Worm (Caenorhabditis elegans) whole organism, early embryonic: ENCODE data around the gene M05D6.1.

Experiments
- ama-1 ChIP-seq: fragments of 150-350 bp; optimal IDR thresholded peaks from 2 replicates; lab custom pipeline; 2014
- ceh-36 ChIP-seq: sonication (generic microtip); optimal IDR thresholded peaks from 2 replicates; lab custom pipeline; 2016; ENCODE audit warnings: missing genetic modification characterization, inconsistent platforms, missing compliant biosample characterization

- no peak for TF ChIP-seq ama-1
- TF ChIP-seq ceh-36 (tag; lab: Kevin White, UChicago), result no peak
These were observed 23.0 kb upstream of the M05D6.1 start for ce11 chrII:8498173-8498572.
